Worm (Caenorhabditis elegans) whole organism, L4 larva: ENCODE measurements around the gene srz-13.

Source experiments
- fos-1 ChIP-seq: fragments of 150-350 bp; optimal IDR thresholded peaks from 2 replicates; lab custom pipeline; 2014; ENCODE audit warnings: missing biosample characterization, missing genetic modification characterization
- lsy-2 ChIP-seq, 2 experiments: fragments of 150-350 bp in 1 of 2; sonication (generic microtip) in 1 of 2; optimal IDR thresholded peaks; 2 replicates each; lab custom pipeline; 2014 to 2017; ENCODE audit warnings: missing biosample characterization in 2 of 2, missing genetic modification characterization in 2 of 2
- mep-1 ChIP-seq: fragments of 150-350 bp; sonication (generic microtip); optimal IDR thresholded peaks from 3 replicates; lab custom pipeline; 2014; ENCODE audit warnings: missing biosample characterization, missing genetic modification characterization

ce11 chrV:16165936-16166335 lies 16.3 kb upstream of the srz-13 start, which contains the start of gene str-108:
- TF ChIP-seq mep-1, result no peak
- no peak for TF ChIP-seq lsy-2 (tag; optimal IDR thresholded peaks at IDR 0.05; lab: Kevin White, UChicago)
- TF ChIP-seq fos-1 (tag; lab: Kevin White, UChicago), result no peak
